Worm (Caenorhabditis elegans) whole organism, young adult: ENCODE measurements around the gene C26F1.1.
A peak's percentile ranks its signal among the peaks of the same experiment; 100 is the strongest.

ENCODE experiments used
- B0035.1 ChIP-seq: sonication (generic microtip); optimal IDR thresholded peaks from 2 replicates; lab custom pipeline; 2016; ENCODE audit warnings: missing genetic modification characterization, mild to moderate bottlenecking, missing compliant biosample characterization, missing genotype, missing genetic modification reagents
- B0336.3 ChIP-seq: fragments of 200-800 bp; sonication (Bioruptor generic); IDR thresholded peaks from 2 replicates; pipeline ENCODE4 v1.3.6; 2022; ENCODE audit warnings: missing genetic modification characterization, missing compliant biosample characterization
- C06A6.2 ChIP-seq: fragments of 200-800 bp; sonication (Bioruptor generic); conservative IDR thresholded peaks from 2 replicates; pipeline ENCODE4 v1.3.6; 2022; ENCODE audit warnings: missing genetic modification characterization, missing compliant biosample characterization
- D2030.7 ChIP-seq: fragments of 200-800 bp; sonication (Bioruptor generic); IDR thresholded peaks from 2 replicates; pipeline ENCODE4 v1.3.6; 2022; ENCODE audit warnings: missing genetic modification reagents, missing genetic modification characterization, missing compliant biosample characterization
- F22D6.2 ChIP-seq: sonication (generic microtip); optimal IDR thresholded peaks from 2 replicates; lab custom pipeline; 2016; ENCODE audit warnings: mild to moderate bottlenecking, missing genetic modification characterization, missing compliant biosample characterization
- F57A8.1 ChIP-seq: fragments of 200-800 bp; sonication (Bioruptor generic); optimal IDR thresholded peaks from 2 replicates; lab custom pipeline; 2018; ENCODE audit warnings: mild to moderate bottlenecking, missing genetic modification characterization, moderate library complexity, missing compliant biosample characterization
- K11D2.4 ChIP-seq: fragments of 200-800 bp; sonication (Bioruptor generic); IDR thresholded peaks from 2 replicates; pipeline ENCODE4 v1.3.6; 2022; ENCODE audit warnings: missing genetic modification reagents, missing genetic modification characterization, missing compliant biosample characterization
- K12H6.12 ChIP-seq: fragments of 200-800 bp; sonication (Bioruptor generic); optimal IDR thresholded peaks from 2 replicates; lab custom pipeline; 2018; ENCODE audit warnings: mild to moderate bottlenecking, missing genetic modification characterization, missing compliant biosample characterization
- Y95B8A.8 ChIP-seq: fragments of 200-800 bp; sonication (Bioruptor generic); IDR thresholded peaks from 2 replicates; pipeline ENCODE4 v1.3.6; 2022; ENCODE audit warnings: missing genetic modification reagents, missing genetic modification characterization, missing compliant biosample characterization
- aptf-2 ChIP-seq: fragments of 200-800 bp; sonication (Bioruptor generic); conservative IDR thresholded peaks from 2 replicates; pipeline ENCODE4 v1.3.6; 2022; ENCODE audit warnings: missing genetic modification reagents, missing genetic modification characterization, missing compliant biosample characterization
- aptf-3 ChIP-seq: fragments of 200-800 bp; sonication (Bioruptor generic); IDR thresholded peaks from 2 replicates; pipeline ENCODE4 v1.3.6; 2022; ENCODE audit warnings: missing genetic modification characterization, missing compliant biosample characterization
- athp-1 ChIP-seq: sonication (generic microtip); optimal IDR thresholded peaks from 2 replicates; lab custom pipeline; 2017; ENCODE audit warnings: mild to moderate bottlenecking, missing genetic modification characterization, missing compliant biosample characterization
- attf-3 ChIP-seq: fragments of 200-800 bp; sonication (Bioruptor generic); conservative IDR thresholded peaks from 2 replicates; pipeline ENCODE4 v1.3.6; 2022; ENCODE audit warnings: missing genetic modification reagents, missing genetic modification characterization, missing compliant biosample characterization
- bed-1 ChIP-seq: fragments of 200-800 bp; sonication (Bioruptor generic); IDR thresholded peaks from 2 replicates; pipeline ENCODE4 v1.3.6; 2022; ENCODE audit warnings: missing genetic modification reagents, missing genetic modification characterization, missing compliant biosample characterization
- cebp-1 ChIP-seq, 2 experiments: fragments of 200-800 bp in 1 of 2; sonication (Bioruptor generic) in 1 of 2; sonication (generic microtip) in 1 of 2; IDR thresholded peaks in 1 of 2; optimal IDR thresholded peaks in 1 of 2; 2 replicates each; pipeline versions ENCODE4 v1.3.6 to Lab custom; 2017 to 2022; ENCODE audit warnings: missing compliant biosample characterization in 2 of 2, missing genetic modification characterization in 2 of 2, mild to moderate bottlenecking in 1 of 2, missing genetic modification reagents in 1 of 2, moderate library complexity in 1 of 2
- ceh-40 ChIP-seq: fragments of 200-800 bp; sonication (Bioruptor generic); IDR thresholded peaks from 2 replicates; pipeline ENCODE4 v1.3.6; 2022; ENCODE audit warnings: missing genetic modification characterization, missing compliant biosample characterization
- ceh-58 ChIP-seq: fragments of 200-800 bp; sonication (Bioruptor generic); IDR thresholded peaks from 2 replicates; pipeline ENCODE4 v1.3.6; 2022; ENCODE audit warnings: missing genetic modification characterization, missing compliant biosample characterization
- die-1 ChIP-seq: sonication (generic microtip); optimal IDR thresholded peaks from 2 replicates; lab custom pipeline; 2016; ENCODE audit warnings: missing genotype, mild to moderate bottlenecking, missing genetic modification characterization, missing compliant biosample characterization
- hlh-12 ChIP-seq: sonication (generic microtip); optimal IDR thresholded peaks from 2 replicates; lab custom pipeline; 2016; ENCODE audit warnings: missing genetic modification characterization, missing compliant biosample characterization
- hmg-1.2 ChIP-seq: fragments of 200-800 bp; sonication (Bioruptor generic); IDR thresholded peaks from 2 replicates; pipeline ENCODE4 v1.3.6; 2022; ENCODE audit warnings: missing genetic modification reagents, missing genetic modification characterization, missing compliant biosample characterization
- hrde-1 ChIP-seq: sonication (generic microtip); optimal IDR thresholded peaks from 2 replicates; lab custom pipeline; 2016; ENCODE audit warnings: missing genetic modification characterization, mild to moderate bottlenecking, missing compliant biosample characterization, moderate library complexity, missing genotype, missing genetic modification reagents, borderline replicate concordance
- let-526 ChIP-seq: fragments of 200-800 bp; sonication (Bioruptor generic); IDR thresholded peaks from 2 replicates; pipeline ENCODE4 v1.3.6; 2022; ENCODE audit warnings: missing genetic modification reagents, missing genetic modification characterization, missing compliant biosample characterization
- let-607 ChIP-seq, 2 experiments: fragments of 200-800 bp in 1 of 2; sonication (Bioruptor generic) in 1 of 2; sonication (generic microtip) in 1 of 2; optimal IDR thresholded peaks; 2 replicates each; lab custom pipeline; 2016 to 2018; ENCODE audit warnings: mild to moderate bottlenecking in 2 of 2, missing compliant biosample characterization in 2 of 2, missing genetic modification characterization in 2 of 2, moderate library complexity in 2 of 2, missing genotype in 1 of 2
- lin-40 ChIP-seq: sonication (generic microtip); optimal IDR thresholded peaks from 2 replicates; lab custom pipeline; 2016; ENCODE audit warnings: missing genetic modification characterization, mild to moderate bottlenecking, missing compliant biosample characterization, missing genotype, missing genetic modification reagents
- lsy-27 ChIP-seq: sonication (generic microtip); optimal IDR thresholded peaks from 2 replicates; lab custom pipeline; 2017; ENCODE audit warnings: missing genetic modification characterization, mild to moderate bottlenecking, missing compliant biosample characterization, antibody characterized with exemption, missing genotype, borderline replicate concordance; ENCODE audit not compliant: insufficient read depth
- mcd-1 ChIP-seq: fragments of 200-800 bp; sonication (Bioruptor generic); IDR thresholded peaks from 2 replicates; pipeline ENCODE4 v1.3.6; 2022; ENCODE audit warnings: missing genetic modification reagents, missing genetic modification characterization, missing compliant biosample characterization
- nfya-1 ChIP-seq: sonication (generic microtip); optimal IDR thresholded peaks from 2 replicates; lab custom pipeline; 2017; ENCODE audit warnings: antibody characterized with exemption, missing compliant biosample characterization, missing genetic modification characterization, borderline replicate concordance; ENCODE audit not compliant: insufficient read depth
- nhr-179 ChIP-seq: sonication (generic microtip); optimal IDR thresholded peaks from 2 replicates; lab custom pipeline; 2016; ENCODE audit warnings: mild to moderate bottlenecking, missing genetic modification characterization, missing compliant biosample characterization
- nhr-27 ChIP-seq: fragments of 200-800 bp; sonication (Bioruptor generic); optimal IDR thresholded peaks from 2 replicates; lab custom pipeline; 2018; ENCODE audit warnings: mild to moderate bottlenecking, missing genetic modification characterization, moderate library complexity, missing compliant biosample characterization
- nhr-80 ChIP-seq: sonication (generic microtip); optimal IDR thresholded peaks from 2 replicates; lab custom pipeline; 2016; ENCODE audit warnings: missing genetic modification characterization, missing compliant biosample characterization
- sdz-38 ChIP-seq: sonication (generic microtip); optimal IDR thresholded peaks from 2 replicates; lab custom pipeline; 2016; ENCODE audit warnings: missing genotype, missing genetic modification characterization, missing compliant biosample characterization
- sea-2 ChIP-seq: fragments of 200-800 bp; sonication (Bioruptor generic); IDR thresholded peaks from 2 replicates; pipeline ENCODE4 v1.3.6; 2022; ENCODE audit warnings: missing genetic modification characterization, missing compliant biosample characterization
- tlf-1 ChIP-seq: fragments of 200-800 bp; sonication (Bioruptor generic); optimal IDR thresholded peaks from 2 replicates; lab custom pipeline; 2018; ENCODE audit warnings: mild to moderate bottlenecking, missing genetic modification characterization, missing compliant biosample characterization
- ztf-22 ChIP-seq: fragments of 200-800 bp; sonication (Bioruptor generic); optimal IDR thresholded peaks from 2 replicates; lab custom pipeline; 2018; ENCODE audit warnings: mild to moderate bottlenecking, missing genetic modification characterization, moderate library complexity, missing compliant biosample characterization

The C26F1.1 gene

DNA sequence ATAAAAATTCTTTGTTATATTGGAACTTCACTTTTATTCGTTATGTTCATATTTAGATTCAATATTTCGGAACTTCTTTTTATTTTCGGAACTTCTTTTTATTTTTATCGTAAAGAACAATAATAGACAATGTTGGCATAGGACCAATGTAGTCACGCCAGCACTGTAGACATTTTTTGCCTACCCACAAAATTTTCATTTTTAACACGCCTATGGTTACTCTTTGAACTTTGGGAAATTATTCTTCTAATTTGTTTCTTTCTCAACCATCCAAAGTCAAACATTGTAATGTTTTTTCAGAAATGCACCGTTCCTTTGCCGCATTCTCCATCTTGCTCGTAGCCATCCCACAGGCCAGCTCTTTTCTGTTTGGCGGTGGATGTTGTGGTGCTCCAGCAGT is at the start of gene C26F1.1:
Gene C26F1.1 (plus strand): TSS at position 301 of the 400 bp plus-strand sequence.
- no peak for TF ChIP-seq B0035.1
- TF ChIP-seq K12H6.12 (tag; lab: Kevin White, UChicago), result no peak
- TF ChIP-seq hlh-12 (tag; lab: Kevin White, UChicago), result no peak
- TF ChIP-seq nfya-1, result no peak
- TF ChIP-seq ceh-58 (GFP tag; lab: Robert Waterston, UW), result no peak

DNA sequence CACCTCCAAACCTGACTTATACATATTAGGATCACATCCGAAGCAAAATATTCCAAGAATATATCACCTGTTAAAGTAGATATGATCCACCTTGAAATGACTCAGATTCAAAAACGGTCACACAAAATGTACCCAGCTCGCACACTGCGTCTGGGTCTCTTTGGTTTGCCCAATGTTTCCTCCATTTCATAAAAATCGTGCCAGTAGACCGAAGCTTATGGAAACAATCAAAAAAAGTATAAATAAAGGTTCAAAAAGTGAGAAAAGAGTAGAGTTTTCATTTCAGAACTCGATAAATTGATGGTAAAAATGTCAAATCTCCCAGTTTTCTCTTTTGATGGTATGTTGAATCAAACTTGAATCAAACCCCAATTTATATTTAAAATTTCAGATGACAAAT is 47.5 kb upstream of the C26F1.1 start, which contains the start of gene srr-9:
Gene srr-9 (plus strand): TSS at position 301 of the 400 bp plus-strand sequence.
- TF ChIP-seq athp-1 (no peak), hmg-1.2 (GFP tag; lab: Robert Waterston, UW) (0 out of 2 replicates have a peak, but pooled peaks have one; percentile 10)

DNA sequence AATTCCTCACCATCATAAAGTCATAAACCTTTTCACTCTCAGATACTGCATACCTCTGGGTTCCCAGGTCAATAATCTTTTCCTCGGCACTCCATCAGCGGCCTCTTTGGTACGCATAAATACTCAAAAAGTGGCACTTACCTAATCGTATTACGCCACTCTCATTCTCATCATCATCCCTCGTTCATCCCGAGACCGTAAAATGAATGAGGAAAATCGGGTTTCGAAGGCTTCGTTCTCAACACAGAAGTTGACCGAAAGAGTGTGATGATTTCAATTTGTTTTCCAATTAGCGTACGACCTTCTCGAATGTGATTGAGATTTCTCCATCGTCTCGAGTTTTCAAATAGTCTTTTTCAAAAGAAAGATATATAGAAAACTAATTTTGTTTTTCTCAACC is 45.3 kb upstream of the C26F1.1 start:
- no peak for TF ChIP-seq lsy-27 (tag; lab: Kevin White, UChicago)
- no peak for TF ChIP-seq nhr-80
- TF ChIP-seq sea-2 (GFP tag; lab: Robert Waterston, UW), result no peak
- no peak for TF ChIP-seq aptf-3 (GFP tag; lab: Robert Waterston, UW)
- no peak for TF ChIP-seq B0035.1
- no peak for TF ChIP-seq F57A8.1 (GFP tag; lab: Kevin White, UChicago)
- no peak for TF ChIP-seq nhr-179
- no peak for TF ChIP-seq mcd-1 (GFP tag; lab: Robert Waterston, UW)
- TF ChIP-seq D2030.7 (GFP tag; lab: Robert Waterston, UW), result no peak
- TF ChIP-seq die-1 (tag; lab: Kevin White, UChicago), result no peak
- no peak for TF ChIP-seq hrde-1
- no peak for TF ChIP-seq aptf-2
- TF ChIP-seq Y95B8A.8 (GFP tag; lab: Robert Waterston, UW), result no peak
- no peak for TF ChIP-seq C06A6.2
- TF ChIP-seq athp-1, result no peak
- TF ChIP-seq lin-40 (tag; lab: Kevin White, UChicago), result no peak
- no peak for TF ChIP-seq B0336.3
- no peak for TF ChIP-seq ceh-40 (GFP tag; lab: Robert Waterston, UW)

DNA sequence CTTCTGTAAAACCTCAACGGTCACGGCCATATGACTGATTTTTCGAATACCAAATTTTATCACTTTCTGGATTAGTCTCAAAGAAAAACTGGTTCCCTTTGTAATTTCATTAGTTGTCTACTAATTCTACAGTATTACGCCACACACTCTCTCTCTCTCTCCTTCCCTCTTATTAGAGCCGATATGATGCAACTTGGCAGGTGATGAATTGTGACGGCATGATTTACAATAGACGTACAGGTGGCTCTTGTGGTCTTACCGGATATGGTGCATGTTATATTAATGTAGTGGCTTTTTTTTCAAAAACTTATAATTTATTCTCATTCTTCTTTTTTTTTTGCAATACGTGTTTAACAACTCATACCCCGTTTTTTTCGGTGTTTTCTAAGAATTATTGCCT is 43.3 kb upstream of the C26F1.1 start:
- no peak for TF ChIP-seq Y95B8A.8 (GFP tag; lab: Robert Waterston, UW)
- no peak for TF ChIP-seq K12H6.12 (tag; lab: Kevin White, UChicago)
- no peak for TF ChIP-seq let-526 (GFP tag; lab: Robert Waterston, UW)
- no peak for TF ChIP-seq K11D2.4 (GFP tag; lab: Robert Waterston, UW)
- no peak for TF ChIP-seq ceh-58 (GFP tag; lab: Robert Waterston, UW)
- TF ChIP-seq attf-3, result no peak
- TF ChIP-seq nhr-27 (tag; lab: Kevin White, UChicago), result no peak
- no peak for TF ChIP-seq F22D6.2 (tag; lab: Kevin White, UChicago)
- TF ChIP-seq sdz-38 (tag; lab: Kevin White, UChicago), result no peak

DNA sequence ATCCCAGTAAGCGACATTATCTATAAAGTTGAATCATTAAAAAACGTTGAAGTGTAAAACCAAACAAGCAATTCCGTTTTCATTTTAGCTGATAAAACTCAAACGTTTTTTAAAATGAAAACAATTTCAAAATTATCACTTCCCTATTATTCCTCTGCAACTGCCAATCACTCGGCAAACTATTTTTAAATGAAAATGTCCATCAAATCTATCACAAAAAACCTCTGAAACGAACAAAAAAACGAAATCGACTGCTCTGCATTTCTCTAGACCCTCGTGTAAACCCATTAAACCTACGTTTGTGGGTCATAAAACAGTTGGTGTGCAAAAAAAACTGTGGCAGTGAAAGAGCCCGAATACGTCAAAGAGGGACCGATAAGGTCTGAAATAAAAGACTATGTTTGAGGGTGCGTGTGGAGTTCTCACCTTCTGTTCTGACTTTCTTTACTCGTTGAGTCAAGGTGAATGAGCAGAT is 42.7 kb upstream of the C26F1.1 start, which contains the start of gene fbxl-5:
Gene fbxl-5 (plus strand): TSS at position 425 of the 475 bp plus-strand sequence.
- TF ChIP-seq let-607 (tag; optimal IDR thresholded peaks at IDR 0.05; lab: Kevin White, UChicago), result peak; percentile 33 to 60
- peak; percentile 27 for TF ChIP-seq ztf-22 (GFP tag; lab: Kevin White, UChicago)
- TF ChIP-seq tlf-1, result no peak
- TF ChIP-seq bed-1 (GFP tag; lab: Robert Waterston, UW), result no peak
- peak; percentile 78 for TF ChIP-seq nhr-80
- TF ChIP-seq cebp-1 (GFP tag; IDR thresholded peaks at IDR 0.05; lab: Robert Waterston, UW), result no peak
- peak; percentile 36 for TF ChIP-seq cebp-1 (tag; optimal IDR thresholded peaks at IDR 0.05; lab: Kevin White, UChicago)
